Fruit fly (Drosophila melanogaster) whole organism, embryonic: Measurements from ENCODE around the gene Brms1.
A peak's percentile ranks its signal among the peaks of the same experiment; 100 is the strongest.

Source experiments
- Atf3 ChIP-seq: fragments of 200-800 bp; sonication (Bioruptor generic); optimal IDR thresholded peaks from 3 replicates; lab custom pipeline; 2016; ENCODE audit warnings: missing biosample characterization, missing genetic modification characterization
- CG10321 ChIP-seq: fragments of 200-800 bp; sonication (Bioruptor generic); IDR thresholded peaks from 2 replicates; pipeline ENCODE4 v1.3.6; 2022; ENCODE audit warnings: missing biosample characterization, missing genetic modification characterization
- CG10959 ChIP-seq: fragments of 200-800 bp; sonication (Bioruptor generic); IDR thresholded peaks from 2 replicates; pipeline ENCODE4 v1.3.6; 2022; ENCODE audit warnings: missing biosample characterization, missing genetic modification characterization
- CG11093 ChIP-seq: fragments of 200-800 bp; sonication (Bioruptor generic); IDR thresholded peaks from 3 replicates; pipeline ENCODE4 v1.3.6; 2022; ENCODE audit warnings: missing biosample characterization, missing genetic modification characterization
- CG11456 ChIP-seq: fragments of 200-800 bp; sonication (Bioruptor generic); IDR thresholded peaks from 3 replicates; pipeline ENCODE4 v1.3.6; 2022; ENCODE audit warnings: missing biosample characterization, missing genetic modification characterization
- CG11560 ChIP-seq: fragments of 200-800 bp; sonication (Bioruptor generic); IDR thresholded peaks from 3 replicates; pipeline ENCODE4 v1.3.6; 2022; ENCODE audit warnings: missing biosample characterization, missing genetic modification characterization
- CG17568 ChIP-seq: fragments of 200-800 bp; sonication (Bioruptor generic); optimal IDR thresholded peaks from 2 replicates; lab custom pipeline; 2018; ENCODE audit warnings: missing biosample characterization, mild to moderate bottlenecking, missing genetic modification characterization, moderate library complexity
- CG17802 ChIP-seq: fragments of 200-800 bp; sonication (Bioruptor generic); optimal IDR thresholded peaks from 2 replicates; lab custom pipeline; 2018; ENCODE audit warnings: missing biosample characterization, mild to moderate bottlenecking, missing genetic modification characterization, moderate library complexity
- CG18011 ChIP-seq: fragments of 200-800 bp; sonication (Bioruptor generic); optimal IDR thresholded peaks from 2 replicates; lab custom pipeline; 2017; ENCODE audit warnings: missing biosample characterization, missing genetic modification characterization, mild to moderate bottlenecking, moderate library complexity, missing genotype
- CG2199 ChIP-seq: fragments of 200-800 bp; sonication (Bioruptor generic); IDR thresholded peaks from 3 replicates; pipeline ENCODE4 v1.3.6; 2022; ENCODE audit warnings: missing biosample characterization, missing genetic modification characterization
- CG31441 ChIP-seq: fragments of 200-800 bp; sonication (Bioruptor generic); IDR thresholded peaks from 2 replicates; pipeline ENCODE4 v1.3.6; 2022; ENCODE audit warnings: missing biosample characterization, missing genetic modification characterization
- CG32532 ChIP-seq: fragments of 200-800 bp; sonication (Bioruptor generic); IDR thresholded peaks from 2 replicates; pipeline ENCODE4 v1.3.6; 2022; ENCODE audit warnings: missing biosample characterization, missing genetic modification characterization
- CG34224 ChIP-seq: fragments of 200-800 bp; sonication (Bioruptor generic); IDR thresholded peaks from 3 replicates; pipeline ENCODE4 v1.3.6; 2022; ENCODE audit warnings: missing biosample characterization, missing genetic modification characterization; ENCODE audit not compliant: partially characterized antibody
- CG3838 ChIP-seq: fragments of 200-800 bp; sonication (Bioruptor generic); optimal IDR thresholded peaks from 3 replicates; lab custom pipeline; 2016; ENCODE audit warnings: missing biosample characterization, missing genetic modification characterization
- CG3847 ChIP-seq: fragments of 200-800 bp; sonication (Bioruptor generic); IDR thresholded peaks from 2 replicates; pipeline ENCODE4 v1.3.6; 2022; ENCODE audit warnings: missing biosample characterization, missing genetic modification characterization
- CG6654 ChIP-seq: fragments of 200-800 bp; sonication (Bioruptor generic); optimal IDR thresholded peaks from 2 replicates; lab custom pipeline; 2017; ENCODE audit warnings: missing biosample characterization, mild to moderate bottlenecking, missing genetic modification characterization
- CG6683 ChIP-seq: fragments of 200-800 bp; sonication (Bioruptor generic); optimal IDR thresholded peaks from 2 replicates; lab custom pipeline; 2017; ENCODE audit warnings: missing biosample characterization, mild to moderate bottlenecking, missing genetic modification characterization, missing genetic modification reagents
- CG6689 ChIP-seq: fragments of 200-800 bp; sonication (Bioruptor generic); IDR thresholded peaks from 2 replicates; pipeline ENCODE4 v1.3.6; 2022; ENCODE audit warnings: missing biosample characterization, missing genetic modification characterization
- CG6791 ChIP-seq: fragments of 200-800 bp; sonication (Bioruptor generic); IDR thresholded peaks from 3 replicates; pipeline ENCODE4 v1.3.6; 2022; ENCODE audit warnings: missing biosample characterization, missing genetic modification characterization; ENCODE audit not compliant: partially characterized antibody
- CG8359 ChIP-seq: fragments of 200-800 bp; sonication (Bioruptor generic); optimal IDR thresholded peaks from 2 replicates; lab custom pipeline; 2017; ENCODE audit warnings: missing biosample characterization, mild to moderate bottlenecking, missing genetic modification characterization, borderline replicate concordance
- CG9609 ChIP-seq: fragments of 200-800 bp; sonication (Bioruptor generic); optimal IDR thresholded peaks from 3 replicates; lab custom pipeline; 2016; ENCODE audit warnings: missing biosample characterization, missing genetic modification characterization
- CHES-1-like ChIP-seq: fragments of 200-800 bp; sonication (Bioruptor generic); optimal IDR thresholded peaks from 2 replicates; lab custom pipeline; 2016; ENCODE audit warnings: missing biosample characterization, missing genetic modification characterization
- Dip2 ChIP-seq: fragments of 200-800 bp; sonication (Bioruptor generic); IDR thresholded peaks from 2 replicates; pipeline ENCODE4 v1.3.6; 2022; ENCODE audit warnings: missing biosample characterization, missing genetic modification characterization
- Dref ChIP-seq: fragments of 200-800 bp; sonication (Bioruptor generic); IDR thresholded peaks from 2 replicates; pipeline ENCODE4 v1.3.6; 2022; ENCODE audit warnings: missing biosample characterization, missing genetic modification characterization
- ERR ChIP-seq: fragments of 200-800 bp; sonication (Bioruptor generic); optimal IDR thresholded peaks from 2 replicates; lab custom pipeline; 2016; ENCODE audit warnings: missing biosample characterization, missing genetic modification characterization
- HHEX ChIP-seq: fragments of 200-800 bp; sonication (Bioruptor generic); optimal IDR thresholded peaks from 3 replicates; lab custom pipeline; 2017; ENCODE audit warnings: missing biosample characterization, mild to moderate bottlenecking, missing genetic modification characterization, missing genetic modification reagents
- Med ChIP-seq: fragments of 200-800 bp; sonication (Bioruptor generic); peaks from one replicate; lab custom pipeline; 2016; ENCODE audit warnings: missing biosample characterization, missing genetic modification characterization, mild to moderate bottlenecking, inconsistent platforms, moderate library complexity
- NC2β ChIP-seq: fragments of 200-800 bp; sonication (Bioruptor generic); optimal IDR thresholded peaks from 2 replicates; lab custom pipeline; 2016; ENCODE audit warnings: missing biosample characterization, missing genetic modification characterization
- Nf-YB ChIP-seq: fragments of 200-800 bp; sonication (Bioruptor generic); optimal IDR thresholded peaks from 3 replicates; lab custom pipeline; 2019; ENCODE audit warnings: missing biosample characterization, mild to moderate bottlenecking, missing genetic modification characterization, moderate library complexity
- Oli ChIP-seq: fragments of 200-800 bp; sonication (Bioruptor generic); optimal IDR thresholded peaks from 2 replicates; lab custom pipeline; 2018; ENCODE audit warnings: missing biosample characterization, mild to moderate bottlenecking, missing genetic modification characterization, moderate library complexity
- Optix ChIP-seq: fragments of 200-800 bp; sonication (Bioruptor generic); IDR thresholded peaks from 3 replicates; pipeline ENCODE4 v1.3.6; 2022; ENCODE audit warnings: missing biosample characterization, missing genetic modification characterization
- Scr ChIP-seq: fragments of 200-800 bp; sonication (Bioruptor generic); IDR thresholded peaks from 2 replicates; pipeline ENCODE4 v1.3.6; 2022; ENCODE audit warnings: missing biosample characterization, missing genetic modification characterization; ENCODE audit not compliant: partially characterized antibody
- Tbp ChIP-seq: fragments of >200 bp; optimal IDR thresholded peaks from 2 replicates; lab custom pipeline; 2018; ENCODE audit warnings: missing biosample characterization, missing genetic modification characterization
- ac ChIP-seq: fragments of 200-800 bp; sonication (Bioruptor generic); optimal IDR thresholded peaks from 3 replicates; lab custom pipeline; 2017; ENCODE audit warnings: missing biosample characterization, mild to moderate bottlenecking, missing genetic modification characterization
- cas ChIP-seq: fragments of 200-800 bp; sonication (Bioruptor generic); IDR thresholded peaks from 2 replicates; pipeline ENCODE4 v1.3.6; 2022; ENCODE audit warnings: missing biosample characterization, missing genetic modification characterization
- dmrt11E ChIP-seq: fragments of 200-800 bp; sonication (Bioruptor generic); optimal IDR thresholded peaks from 3 replicates; lab custom pipeline; 2018; ENCODE audit warnings: missing biosample characterization, mild to moderate bottlenecking, missing genetic modification characterization, moderate library complexity
- fd64A ChIP-seq: fragments of 200-800 bp; sonication (Bioruptor generic); optimal IDR thresholded peaks from 3 replicates; lab custom pipeline; 2018; ENCODE audit warnings: missing biosample characterization, mild to moderate bottlenecking, missing genetic modification characterization
- her ChIP-seq: fragments of 200-800 bp; sonication (Bioruptor generic); optimal IDR thresholded peaks from 2 replicates; lab custom pipeline; 2016; ENCODE audit warnings: missing biosample characterization, missing genetic modification characterization
- hth ChIP-seq: fragments of >200 bp; optimal IDR thresholded peaks from 2 replicates; lab custom pipeline; 2017; ENCODE audit warnings: inconsistent platforms
- insv ChIP-seq, 2 experiments: fragments of 200-800 bp; sonication (Bioruptor generic); optimal IDR thresholded peaks; 3 replicates each; lab custom pipeline; 2016 to 2018; ENCODE audit warnings: missing biosample characterization in 2 of 2, missing genetic modification characterization in 2 of 2
- kni ChIP-seq: fragments of 200-800 bp; sonication (Bioruptor generic); optimal IDR thresholded peaks from 3 replicates; lab custom pipeline; 2017; ENCODE audit warnings: mild to moderate bottlenecking, missing biosample characterization, missing genetic modification reagents, missing genetic modification characterization
- lab ChIP-seq: fragments of 200-800 bp; sonication (Bioruptor generic); optimal IDR thresholded peaks from 3 replicates; lab custom pipeline; 2017; ENCODE audit warnings: missing biosample characterization, missing genetic modification characterization, mild to moderate bottlenecking, moderate library complexity, missing genetic modification reagents
- pfk ChIP-seq: fragments of 200-800 bp; sonication (Bioruptor generic); optimal IDR thresholded peaks from 2 replicates; lab custom pipeline; 2018; ENCODE audit warnings: missing biosample characterization, mild to moderate bottlenecking, missing genetic modification characterization, moderate library complexity
- pnt ChIP-seq: fragments of 200-800 bp; sonication (Bioruptor generic); optimal IDR thresholded peaks from 3 replicates; lab custom pipeline; 2016; ENCODE audit warnings: missing biosample characterization, missing genetic modification characterization
- prd ChIP-seq, 3 experiments: fragments of >200 bp in 2 of 3; fragments of 200-800 bp in 1 of 3; sonication (Bioruptor generic) in 1 of 3; optimal IDR thresholded peaks in 2 of 3; IDR thresholded peaks in 1 of 3; 2 replicates in 2 of 3; 3 replicates in 1 of 3; pipeline versions ENCODE4 v1.3.6 to Lab custom; 2017 to 2022; ENCODE audit warnings: missing biosample characterization in 1 of 3, missing genetic modification characterization in 1 of 3
- rib ChIP-seq: fragments of 200-800 bp; sonication (Bioruptor generic); IDR thresholded peaks from 2 replicates; pipeline ENCODE4 v1.3.6; 2022; ENCODE audit warnings: missing biosample characterization, missing genetic modification characterization
- ro ChIP-seq: fragments of 200-800 bp; sonication (Bioruptor generic); IDR thresholded peaks from 2 replicates; pipeline ENCODE4 v1.3.6; 2022; ENCODE audit warnings: missing biosample characterization, missing genetic modification characterization
- row ChIP-seq: fragments of 200-800 bp; sonication (Bioruptor generic); IDR thresholded peaks from 3 replicates; pipeline ENCODE4 v1.3.6; 2022; ENCODE audit warnings: missing biosample characterization, missing genetic modification characterization
- shn ChIP-seq: fragments of 200-800 bp; sonication (Bioruptor generic); optimal IDR thresholded peaks from 3 replicates; lab custom pipeline; 2016; ENCODE audit warnings: missing biosample characterization, missing genetic modification characterization
- vfl ChIP-seq: fragments of 200-800 bp; sonication (Bioruptor generic); optimal IDR thresholded peaks from 2 replicates; lab custom pipeline; 2016; ENCODE audit warnings: missing biosample characterization, missing genetic modification characterization

Gene Brms1

DNA sequence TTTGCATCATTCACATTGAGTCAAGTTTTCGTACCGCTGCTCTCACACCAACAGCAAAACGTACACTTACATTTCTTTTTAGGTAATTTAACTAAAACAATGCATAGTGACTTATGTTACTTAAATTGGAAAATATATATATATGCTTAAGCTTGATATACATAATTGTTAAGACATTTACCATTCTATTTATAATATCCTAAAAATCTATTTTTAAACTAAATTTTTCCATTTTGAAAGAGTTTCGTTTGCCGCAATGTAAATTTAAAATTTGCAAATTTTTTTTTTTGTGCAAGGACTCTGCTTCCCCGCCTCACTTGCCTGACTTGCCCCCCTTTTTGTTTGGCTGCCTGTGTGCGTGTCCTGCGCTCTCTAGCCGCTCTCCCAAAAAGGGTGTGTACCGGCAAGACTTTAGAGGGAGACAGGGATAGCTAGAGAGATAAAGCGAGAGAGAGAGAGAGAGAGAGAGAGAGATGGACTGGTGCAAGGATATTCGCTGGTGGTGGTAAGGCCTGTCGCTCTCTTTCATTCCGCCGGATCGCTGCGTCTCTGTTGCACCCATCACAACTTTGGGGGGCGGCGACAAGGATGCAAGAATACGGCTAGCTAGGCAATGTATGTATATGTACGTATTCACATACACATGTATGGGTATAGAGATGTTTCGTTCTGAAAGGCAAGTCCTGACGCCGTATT lies 28.6 kb upstream of the Brms1 start (continued):
- TF ChIP-seq CG31441 (GFP tag; lab: Robert Waterston, UW) (peak; percentile 70), vfl (GFP tag; lab: Kevin White, UChicago) (no peak), CG32532 (GFP tag; lab: Robert Waterston, UW) (peak; percentile 30; the same call in 1 of the 2 replicates), fd64A (GFP tag; lab: Kevin White, UChicago) (no peak), Scr (GFP tag; lab: Robert Waterston, UW) (no peak), prd (optimal IDR thresholded peaks at IDR 0.05; lab: Kevin White, UChicago) (no peak), prd (GFP tag; IDR thresholded peaks at IDR 0.05; lab: Robert Waterston, UW) (peak; percentile 35; the same call in 1 of the 3 replicates), CG11560 (no peak), CG18011 (no peak), lab (GFP tag; lab: Kevin White, UChicago) (peak; percentile 67), pfk (no peak), CHES-1-like (GFP tag; lab: Kevin White, UChicago) (no peak), CG11456 (no peak), Atf3 (GFP tag; lab: Kevin White, UChicago) (no peak), CG3847 (GFP tag; lab: Robert Waterston, UW) (0 out of 2 replicates have a peak, but pooled peaks have one; percentile 10), Dref (GFP tag; lab: Robert Waterston, UW) (no peak), CG2199 (no peak), NC2β (GFP tag; lab: Kevin White, UChicago) (no peak), CG17568 (GFP tag; lab: Kevin White, UChicago) (no peak), her (GFP tag; lab: Kevin White, UChicago) (no peak), CG10959 (no peak), CG10321 (0 out of 2 replicates have a peak, but pooled peaks have one; percentile 41), Med (GFP tag; lab: Kevin White, UChicago) (no peak), CG8359 (no peak), Optix (GFP tag; lab: Robert Waterston, UW) (no peak), insv (GFP tag; optimal IDR thresholded peaks at IDR 0.05; lab: Kevin White, UChicago) (peak in 1 of 2 experiments; percentile 45), hth (lab: Kevin White, UChicago) (no peak), HHEX (peak; percentile 31), kni (GFP tag; lab: Kevin White, UChicago) (no peak), pnt (no peak), CG3838 (GFP tag; lab: Kevin White, UChicago) (no peak), CG6689 (GFP tag; lab: Robert Waterston, UW) (peak; percentile 31; the same call in 1 of the 2 replicates), CG11093 (GFP tag; lab: Robert Waterston, UW) (no peak), ro (GFP tag; lab: Robert Waterston, UW) (no peak), CG17802 (tag; lab: Kevin White, UChicago) (no peak), dmrt11E (tag; lab: Kevin White, UChicago) (peak; percentile 17), CG6791 (GFP tag; lab: Robert Waterston, UW) (no peak), CG34224 (GFP tag; lab: Robert Waterston, UW) (no peak), ERR (GFP tag; lab: Kevin White, UChicago) (no peak), CG6654 (GFP tag; lab: Kevin White, UChicago) (no peak), shn (GFP tag; lab: Kevin White, UChicago) (no peak), Dip2 (GFP tag; lab: Robert Waterston, UW) (no peak), CG6683 (peak; percentile 1), Oli (tag; lab: Kevin White, UChicago) (peak; percentile 53), row (GFP tag; lab: Robert Waterston, UW) (peak; percentile 73), ac (GFP tag; lab: Kevin White, UChicago) (no peak), Tbp (GFP tag; lab: Kevin White, UChicago) (no peak), CG9609 (GFP tag; lab: Kevin White, UChicago) (no peak), cas (GFP tag; lab: Robert Waterston, UW) (no peak), rib (GFP tag; lab: Robert Waterston, UW) (no peak), Nf-YB (GFP tag; lab: Kevin White, UChicago) (peak; percentile 76)
